Worm (Caenorhabditis elegans) whole organism, L4 larva: ENCODE data around the gene ccep-97.
A peak's percentile ranks its signal among the peaks of the same experiment; 100 is the strongest.

Experiments used
- D1046.2 ChIP-seq: fragments of 200-800 bp; sonication (Bioruptor generic); IDR thresholded peaks from 2 replicates; pipeline ENCODE4 v1.3.6; 2022; ENCODE audit warnings: missing genetic modification characterization, missing compliant biosample characterization
- F10B5.3 ChIP-seq: sonication (generic microtip); optimal IDR thresholded peaks from 2 replicates; lab custom pipeline; 2016; ENCODE audit warnings: mild to moderate bottlenecking, missing genetic modification characterization, missing compliant biosample characterization
- F44E2.7 ChIP-seq: fragments of 200-800 bp; sonication (Bioruptor generic); IDR thresholded peaks from 2 replicates; pipeline ENCODE4 v2.1.2; 2022; ENCODE audit warnings: missing genetic modification characterization, missing compliant biosample characterization
- Y105C5A.15 ChIP-seq: fragments of 200-800 bp; sonication (Bioruptor generic); IDR thresholded peaks from 2 replicates; pipeline ENCODE4 v1.3.6; 2022; ENCODE audit warnings: missing genetic modification characterization, missing compliant biosample characterization
- ZK546.5 ChIP-seq, 2 experiments: sonication (generic microtip); optimal IDR thresholded peaks; 2 replicates each; lab custom pipeline; 2017; ENCODE audit warnings: missing biosample characterization in 2 of 2, missing genetic modification characterization in 2 of 2
- aha-1 ChIP-seq: fragments of 150-350 bp; peaks from one replicate; lab custom pipeline; 2014; ENCODE audit warnings: missing biosample characterization, missing genetic modification characterization
- attf-4 ChIP-seq: sonication (generic microtip); optimal IDR thresholded peaks from 3 replicates; lab custom pipeline; 2017; ENCODE audit warnings: missing biosample characterization, missing genetic modification characterization
- daf-19 ChIP-seq: fragments of 200-800 bp; sonication (Bioruptor generic); conservative IDR thresholded peaks from 2 replicates; pipeline ENCODE4 v1.3.6; 2022; ENCODE audit warnings: missing genetic modification characterization, missing compliant biosample characterization
- dmd-9 ChIP-seq: fragments of 200-800 bp; sonication (Bioruptor generic); IDR thresholded peaks from 2 replicates; pipeline ENCODE4 v1.3.6; 2022; ENCODE audit warnings: missing genetic modification reagents, missing genetic modification characterization, missing compliant biosample characterization
- dpl-1 ChIP-seq: fragments of 150-350 bp; optimal IDR thresholded peaks from 2 replicates; lab custom pipeline; 2014; ENCODE audit warnings: missing biosample characterization, missing genetic modification reagents, missing genetic modification characterization
- egl-27 ChIP-seq: sonication (generic microtip); optimal IDR thresholded peaks from 3 replicates; lab custom pipeline; 2017; ENCODE audit warnings: missing biosample characterization, missing genetic modification reagents, missing genetic modification characterization
- egl-43 ChIP-seq: fragments of 200-800 bp; sonication (Bioruptor generic); IDR thresholded peaks from 2 replicates; pipeline ENCODE4 v1.3.6; 2022; ENCODE audit warnings: missing genetic modification reagents, missing genetic modification characterization, missing compliant biosample characterization
- fos-1 ChIP-seq: fragments of 150-350 bp; optimal IDR thresholded peaks from 2 replicates; lab custom pipeline; 2014; ENCODE audit warnings: missing biosample characterization, missing genetic modification characterization
- gei-8 ChIP-seq: fragments of 200-800 bp; sonication (Bioruptor generic); optimal IDR thresholded peaks from 2 replicates; lab custom pipeline; 2018; ENCODE audit warnings: mild to moderate bottlenecking, missing genetic modification characterization, missing compliant biosample characterization
- hif-1 ChIP-seq, 2 experiments: sonication (generic microtip); optimal IDR thresholded peaks; 2 replicates each; lab custom pipeline; 2016 to 2017; ENCODE audit warnings: missing compliant biosample characterization in 2 of 2, missing genetic modification characterization in 2 of 2, missing genetic modification reagents in 2 of 2, missing genotype in 2 of 2, mild to moderate bottlenecking in 1 of 2
- hlh-11 ChIP-seq: fragments of 200-800 bp; sonication (Bioruptor generic); optimal IDR thresholded peaks from 2 replicates; lab custom pipeline; 2018; ENCODE audit warnings: mild to moderate bottlenecking, missing genetic modification characterization, missing compliant biosample characterization
- hmg-1.1 ChIP-seq: fragments of 200-800 bp; sonication (Bioruptor generic); IDR thresholded peaks from 2 replicates; pipeline ENCODE4 v1.3.6; 2022; ENCODE audit warnings: missing genetic modification reagents, missing genetic modification characterization, missing compliant biosample characterization
- lin-1 ChIP-seq: fragments of 200-800 bp; sonication (Bioruptor generic); IDR thresholded peaks from 2 replicates; pipeline ENCODE4 v1.3.6; 2022; ENCODE audit warnings: missing genetic modification reagents, missing genetic modification characterization, missing compliant biosample characterization
- lin-15B ChIP-seq: fragments of 150-350 bp; sonication (generic microtip); optimal IDR thresholded peaks from 3 replicates; lab custom pipeline; 2014; ENCODE audit warnings: missing biosample characterization, missing genetic modification characterization
- lir-3 ChIP-seq: sonication (generic microtip); optimal IDR thresholded peaks from 2 replicates; lab custom pipeline; 2016; ENCODE audit warnings: mild to moderate bottlenecking, missing genetic modification characterization, missing compliant biosample characterization
- madf-5 ChIP-seq, 2 experiments: fragments of 200-800 bp; sonication (Bioruptor generic); IDR thresholded peaks; 2 replicates each; pipeline ENCODE4 v1.3.6; 2022; ENCODE audit warnings: missing compliant biosample characterization in 2 of 2, missing genetic modification characterization in 2 of 2
- nhr-102 ChIP-seq: sonication (generic microtip); optimal IDR thresholded peaks from 2 replicates; lab custom pipeline; 2016; ENCODE audit warnings: mild to moderate bottlenecking, missing genetic modification characterization, moderate library complexity, missing compliant biosample characterization
- nhr-111 ChIP-seq: fragments of 200-800 bp; sonication (Bioruptor generic); optimal IDR thresholded peaks from 2 replicates; lab custom pipeline; 2018; ENCODE audit warnings: mild to moderate bottlenecking, missing genetic modification characterization, missing compliant biosample characterization
- nhr-237 ChIP-seq: sonication (generic microtip); optimal IDR thresholded peaks from 2 replicates; lab custom pipeline; 2017; ENCODE audit warnings: missing biosample characterization, missing genetic modification characterization
- nhr-25 ChIP-seq: sonication (generic microtip); optimal IDR thresholded peaks from 2 replicates; lab custom pipeline; 2017; ENCODE audit warnings: missing genetic modification characterization, mild to moderate bottlenecking, missing compliant biosample characterization, antibody characterized with exemption, moderate library complexity, borderline replicate concordance; ENCODE audit not compliant: insufficient read depth
- nhr-42 ChIP-seq: fragments of 200-800 bp; sonication (Bioruptor generic); IDR thresholded peaks from 2 replicates; pipeline ENCODE4 v1.3.6; 2022; ENCODE audit warnings: missing genetic modification characterization, missing compliant biosample characterization
- nhr-76 ChIP-seq: fragments of 150-350 bp; optimal IDR thresholded peaks from 2 replicates; lab custom pipeline; 2014; ENCODE audit warnings: missing biosample characterization, missing genetic modification characterization
- pha-4 ChIP-seq, 2 experiments: fragments of 150-350 bp in 1 of 2; fragments of 200-800 bp in 1 of 2; sonication (Bioruptor generic) in 1 of 2; IDR thresholded peaks in 1 of 2; optimal IDR thresholded peaks in 1 of 2; 2 replicates each; pipeline versions ENCODE4 v1.3.6 to Lab custom; 2014 to 2022; ENCODE audit warnings: missing genetic modification characterization in 2 of 2, missing genetic modification reagents in 2 of 2, missing biosample characterization in 1 of 2, missing compliant biosample characterization in 1 of 2
- pqm-1 ChIP-seq: sonication (generic microtip); optimal IDR thresholded peaks from 2 replicates; lab custom pipeline; 2017; ENCODE audit warnings: missing biosample characterization, missing genetic modification characterization
- sdz-12 ChIP-seq: fragments of 200-800 bp; sonication (Bioruptor generic); optimal IDR thresholded peaks from 2 replicates; lab custom pipeline; 2018; ENCODE audit warnings: mild to moderate bottlenecking, missing genetic modification characterization, missing compliant biosample characterization
- snpc-1.2 ChIP-seq: fragments of 200-800 bp; sonication (Bioruptor generic); IDR thresholded peaks from 2 replicates; pipeline ENCODE4 v1.3.6; 2022; ENCODE audit warnings: missing genetic modification reagents, missing genetic modification characterization, missing compliant biosample characterization
- unc-39 ChIP-seq: sonication (generic microtip); optimal IDR thresholded peaks from 2 replicates; lab custom pipeline; 2017; ENCODE audit warnings: missing biosample characterization, missing genetic modification characterization
- unc-62 ChIP-seq, 3 experiments: fragments of 150-350 bp in 1 of 3; sonication (generic microtip); optimal IDR thresholded peaks in 2 of 3; peaks in 1 of 3; 1 replicate in 1 of 3; 2 replicates in 2 of 3; lab custom pipeline; 2014 to 2017; ENCODE audit warnings: missing biosample characterization in 3 of 3, missing genetic modification characterization in 3 of 3, missing genetic modification reagents in 3 of 3, missing genotype in 1 of 3
- zfp-2 ChIP-seq: sonication (generic microtip); optimal IDR thresholded peaks from 2 replicates; lab custom pipeline; 2016; ENCODE audit warnings: mild to moderate bottlenecking, missing genetic modification characterization, missing compliant biosample characterization
- zfp-3 ChIP-seq: fragments of 200-800 bp; sonication (Bioruptor generic); conservative IDR thresholded peaks from 2 replicates; pipeline ENCODE4 v1.3.6; 2022; ENCODE audit warnings: missing genetic modification reagents, missing genetic modification characterization, missing compliant biosample characterization
- zip-2 ChIP-seq: fragments of 150-350 bp; optimal IDR thresholded peaks from 2 replicates; lab custom pipeline; 2014; ENCODE audit warnings: missing biosample characterization, missing genetic modification characterization
- ztf-11 ChIP-seq: fragments of 150-350 bp; optimal IDR thresholded peaks from 2 replicates; lab custom pipeline; 2014; ENCODE audit warnings: missing biosample characterization, missing genetic modification characterization

The ccep-97 gene

ce11 chrV:4823683-4824391 is 5.4 kb upstream of the ccep-97 start (continued):
- TF ChIP-seq hif-1 (tag; optimal IDR thresholded peaks at IDR 0.05; lab: Kevin White, UChicago) (peak in 1 of 2 experiments; percentile 67), aha-1 (tag; lab: Kevin White, UChicago) (peak; percentile 4), hlh-11 (peak; percentile 15), fos-1 (no peak), nhr-42 (GFP tag; lab: Robert Waterston, UW) (peak; percentile 47; the same call in 1 of the 2 replicates), zfp-3 (GFP tag; lab: Robert Waterston, UW) (peak; percentile 91), D1046.2 (GFP tag; lab: Robert Waterston, UW) (no peak), attf-4 (tag; lab: Kevin White, UChicago) (no peak), gei-8 (GFP tag; lab: Kevin White, UChicago) (peak; percentile 54), zfp-2 (no peak), snpc-1.2 (GFP tag; lab: Robert Waterston, UW) (peak; percentile 20; the same call in 1 of the 2 replicates), nhr-237 (tag; lab: Kevin White, UChicago) (no peak), ZK546.5 (tag; optimal IDR thresholded peaks at IDR 0.05; lab: Kevin White, UChicago) (no peak), lin-15B (tag; lab: Kevin White, UChicago) (peak; percentile 39), dmd-9 (no peak), sdz-12 (GFP tag; lab: Kevin White, UChicago) (no peak), pqm-1 (tag; lab: Kevin White, UChicago) (no peak), F10B5.3 (tag; lab: Kevin White, UChicago) (peak; percentile 35), ztf-11 (tag; lab: Kevin White, UChicago) (no peak), nhr-102 (tag; lab: Kevin White, UChicago) (peak; percentile 69), nhr-111 (GFP tag; lab: Kevin White, UChicago) (peak; percentile 36), dpl-1 (GFP tag; lab: Kevin White, UChicago) (peak; percentile 3), daf-19 (GFP tag; lab: Robert Waterston, UW) (peak; percentile 30; the same call in 1 of the 2 replicates), nhr-76 (tag; lab: Kevin White, UChicago) (no peak)

- TF ChIP-seq nhr-237 (tag; lab: Kevin White, UChicago) (no peak), nhr-25 (tag; lab: Kevin White, UChicago) (no peak), zip-2 (no peak), madf-5 (GFP tag; IDR thresholded peaks at IDR 0.05; lab: Robert Waterston, UW) (no peak), unc-62 (GFP tag; optimal IDR thresholded peaks at IDR 0.05 in 1 of 2; lab: Kevin White, UChicago) (no peak), unc-62 (tag; optimal IDR thresholded peaks at IDR 0.05; lab: Kevin White, UChicago) (no peak), sdz-12 (GFP tag; lab: Kevin White, UChicago) (no peak), F44E2.7 (GFP tag; lab: Robert Waterston, UW) (no peak), lin-1 (GFP tag; lab: Robert Waterston, UW) (no peak), hmg-1.1 (GFP tag; lab: Robert Waterston, UW) (no peak), lir-3 (no peak), Y105C5A.15 (GFP tag; lab: Robert Waterston, UW) (no peak), fos-1 (no peak), egl-43 (no peak), unc-39 (no peak), pha-4 (GFP tag; IDR thresholded peaks at IDR 0.05; lab: Robert Waterston, UW) (no peak), pha-4 (tag; optimal IDR thresholded peaks at IDR 0.05; lab: Kevin White, UChicago) (no peak), lin-15B (tag; lab: Kevin White, UChicago) (no peak), egl-27 (no peak)
Measured at ce11 chrV:4823323-4823682, 4.8 kb upstream of the ccep-97 start, which contains the start of gene adss-1. adss-1 (minus strand) TSS chrV:4823423.
